Worm (Caenorhabditis elegans): ENCODE data around the gene rabr-3.

rabr-3 gene

DNA sequence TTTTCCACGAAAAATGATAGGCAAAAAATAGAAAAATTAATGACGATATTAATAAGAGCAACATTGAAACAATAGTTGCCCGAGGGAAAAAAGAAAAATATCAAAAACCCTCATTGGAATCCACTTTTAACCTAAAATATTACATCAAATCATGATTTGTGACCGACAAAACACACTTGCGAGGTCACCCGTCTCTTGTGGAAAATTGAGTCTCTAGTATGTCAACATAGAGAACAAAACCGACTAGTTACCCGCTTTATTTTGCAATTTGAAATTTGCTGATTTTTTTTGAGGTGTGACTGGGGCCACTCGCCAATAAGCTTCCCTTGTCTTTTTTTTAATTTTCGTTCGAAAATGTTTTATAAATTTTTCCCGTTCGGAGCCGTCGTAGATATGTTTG is 19.7 kb upstream of the rabr-3 start, which contains the start of gene cyp-33D1:
Gene cyp-33D1 (minus strand): TSS at position 101 of the 400 bp plus-strand sequence.
- TF ChIP-seq Y56A3A.18 (GFP tag; IDR thresholded peaks at IDR 0.05) (no peak), nhr-120 (GFP tag; IDR thresholded peaks at IDR 0.05) (no peak), pha-4 (tag; optimal IDR thresholded peaks at IDR 0.05) (no peak), hmg-1.2 (GFP tag; IDR thresholded peaks at IDR 0.05) (no peak), ekl-4 (GFP tag; IDR thresholded peaks at IDR 0.05) (no peak)

DNA sequence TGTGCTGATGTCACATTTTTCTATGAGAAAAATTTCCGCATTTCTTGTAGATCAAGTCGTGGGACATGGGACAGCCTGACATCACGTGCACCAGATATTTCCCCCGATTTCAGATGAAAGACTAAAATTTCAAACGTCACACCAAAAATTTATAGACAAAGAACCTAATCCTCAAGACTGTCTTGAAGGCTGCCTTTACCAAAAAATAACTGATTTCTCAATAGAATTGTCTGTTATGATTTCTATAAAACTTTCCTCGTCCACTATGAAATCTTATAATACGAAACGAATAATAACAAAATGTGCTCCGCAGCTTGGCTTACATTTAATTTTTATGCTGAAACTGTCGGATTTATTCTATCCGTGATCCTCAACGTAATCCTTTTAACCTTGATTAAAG is 15.1 kb upstream of the rabr-3 start, which contains the start of gene str-106:
Gene str-106 (plus strand): TSS at position 301 of the 400 bp plus-strand sequence.
- TF ChIP-seq zfh-2 (GFP tag; conservative IDR thresholded peaks at IDR 0.05), result no peak
- TF ChIP-seq unc-62 (GFP tag; optimal IDR thresholded peaks at IDR 0.05), result no peak
- no peak for TF ChIP-seq mel-28 (tag; optimal IDR thresholded peaks at IDR 0.05; ENCODE audit: borderline replicate concordance)
- TF ChIP-seq egl-18 (GFP tag; IDR thresholded peaks at IDR 0.05), result no peak
- no peak for TF ChIP-seq C06A6.2 (GFP tag; conservative IDR thresholded peaks at IDR 0.05)
- TF ChIP-seq ztf-28 (GFP tag; IDR thresholded peaks at IDR 0.05), result no peak

DNA sequence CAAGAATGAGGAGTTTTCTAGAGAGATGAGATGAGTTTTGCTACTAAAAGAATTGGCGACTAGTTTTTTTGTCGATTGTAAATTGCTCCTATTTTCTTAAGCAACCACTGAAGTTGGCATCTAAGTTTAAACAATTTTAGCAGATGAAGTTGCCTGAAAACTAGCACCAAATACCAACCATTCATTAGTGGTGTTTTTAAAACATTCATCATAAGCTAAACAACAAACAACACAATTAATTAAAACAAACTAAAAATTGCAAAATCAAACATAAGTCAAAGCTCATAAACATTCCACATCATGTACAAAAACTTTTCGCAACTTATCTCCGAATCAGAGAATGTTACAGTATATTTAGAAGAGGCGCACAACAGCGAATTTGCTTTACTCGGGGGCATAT is 13.4 kb upstream of the rabr-3 start, which contains the start of gene srz-13:
Gene srz-13 (plus strand): TSS at position 301 of the 400 bp plus-strand sequence.
- TF ChIP-seq B0035.1 (tag; optimal IDR thresholded peaks at IDR 0.05) (no peak), mcd-1 (GFP tag; IDR thresholded peaks at IDR 0.05) (no peak), D2030.7 (GFP tag; IDR thresholded peaks at IDR 0.05) (no peak), tlf-1 (GFP tag; optimal IDR thresholded peaks at IDR 0.05) (no peak), let-526 (GFP tag; IDR thresholded peaks at IDR 0.05) (no peak), ztf-22 (GFP tag; optimal IDR thresholded peaks at IDR 0.05) (no peak), gei-17 (GFP tag; optimal IDR thresholded peaks at IDR 0.05) (no peak), Y67H2A.10 (GFP tag; conservative IDR thresholded peaks at IDR 0.05) (no peak), madf-10 (tag; optimal IDR thresholded peaks at IDR 0.05) (no peak), sptf-2 (GFP tag; optimal IDR thresholded peaks at IDR 0.05) (no peak), aptf-2 (GFP tag; conservative IDR thresholded peaks at IDR 0.05) (no peak), atf-7 (tag; optimal IDR thresholded peaks at IDR 0.05) (no peak), ztf-3 (GFP tag; optimal IDR thresholded peaks at IDR 0.05) (no peak), snpc-3.4 (tag; optimal IDR thresholded peaks at IDR 0.05) (no peak)

DNA sequence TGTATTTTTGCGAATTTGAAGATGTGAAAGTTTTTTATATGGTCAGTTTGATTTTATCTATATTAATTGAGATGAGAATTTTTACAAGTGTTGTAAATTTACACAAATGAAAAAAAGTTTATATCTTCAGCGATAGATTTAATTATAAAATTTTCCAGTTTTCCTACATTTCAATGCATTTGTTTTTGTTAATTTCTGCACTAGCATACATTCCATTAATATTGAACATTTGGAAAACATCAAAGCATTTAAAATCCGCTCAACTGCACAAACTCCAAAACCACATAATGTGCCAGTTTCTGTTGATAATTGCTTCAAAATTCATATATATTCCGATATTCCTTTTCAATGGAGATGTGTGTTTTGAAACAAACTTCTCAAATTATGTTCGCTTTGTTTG is 12.6 kb upstream of the rabr-3 start, which contains the start of gene srh-277:
Gene srh-277 (plus strand): TSS at position 301 of the 400 bp plus-strand sequence.
- no peak for TF ChIP-seq F22D6.2 (tag; optimal IDR thresholded peaks at IDR 0.05)
- no peak for TF ChIP-seq ztf-25 (GFP tag; IDR thresholded peaks at IDR 0.05)
- no peak for TF ChIP-seq akir-1 (GFP tag; optimal IDR thresholded peaks at IDR 0.05)
- no peak for TF ChIP-seq F49E8.2 (tag; optimal IDR thresholded peaks at IDR 0.05; ENCODE audit: insufficient read depth)
- no peak for TF ChIP-seq repo-1 (tag; optimal IDR thresholded peaks at IDR 0.05)
- no peak for TF ChIP-seq F37B4.10 (GFP tag; IDR thresholded peaks at IDR 0.05)
- TF ChIP-seq sptf-2 (GFP tag; optimal IDR thresholded peaks at IDR 0.05), result no peak
- TF ChIP-seq dpl-1 (GFP tag; optimal IDR thresholded peaks at IDR 0.05), result no peak
- TF ChIP-seq tlf-1 (GFP tag; optimal IDR thresholded peaks at IDR 0.05), result no peak
- TF ChIP-seq lin-35 (GFP tag; optimal IDR thresholded peaks at IDR 0.05), result no peak

DNA sequence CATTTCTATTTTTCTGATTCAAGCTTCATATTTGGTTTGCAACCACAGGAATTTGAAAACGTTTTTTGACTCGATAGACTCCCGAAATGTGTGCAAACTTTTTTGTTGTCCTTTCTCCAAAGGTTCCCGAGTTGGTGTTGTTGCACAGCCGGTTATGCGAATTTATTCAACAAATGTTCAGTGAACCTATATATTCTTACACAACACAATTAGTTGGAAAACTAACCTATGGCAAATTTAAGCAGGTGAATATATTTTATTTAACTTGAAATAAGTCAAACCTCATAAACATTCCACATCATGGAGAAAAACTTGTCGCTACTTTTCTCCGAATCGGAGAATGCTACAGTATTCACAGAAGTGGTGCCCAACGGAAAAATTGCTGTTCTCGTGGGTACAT is 12.1 kb upstream of the rabr-3 start, which contains the start of gene srz-14:
Gene srz-14 (plus strand): TSS at position 301 of the 400 bp plus-strand sequence.
- no peak for TF ChIP-seq snpc-1.1 (tag; optimal IDR thresholded peaks at IDR 0.05; ENCODE audit: insufficient read depth)
- TF ChIP-seq pha-4 (tag; optimal IDR thresholded peaks at IDR 0.05), result no peak
- no peak for TF ChIP-seq him-1 (tag; optimal IDR thresholded peaks at IDR 0.05)
- no peak for TF ChIP-seq C06A6.2 (GFP tag; conservative IDR thresholded peaks at IDR 0.05)
- no peak for TF ChIP-seq lsy-27 (tag; optimal IDR thresholded peaks at IDR 0.05; ENCODE audit: borderline replicate concordance, insufficient read depth)
- no peak for TF ChIP-seq ztf-3 (GFP tag; optimal IDR thresholded peaks at IDR 0.05)
- TF ChIP-seq egl-18 (GFP tag; IDR thresholded peaks at IDR 0.05), result no peak
- TF ChIP-seq efl-1 (GFP tag; optimal IDR thresholded peaks at IDR 0.05), result no peak
- no peak for TF ChIP-seq T07F8.4 (tag; optimal IDR thresholded peaks at IDR 0.05)
- no peak for TF ChIP-seq hlh-26 (GFP tag; conservative IDR thresholded peaks at IDR 0.05)
- no peak for TF ChIP-seq F52B5.7 (tag; optimal IDR thresholded peaks at IDR 0.05)
- TF ChIP-seq nhr-179 (tag; optimal IDR thresholded peaks at IDR 0.05), result no peak
- TF ChIP-seq nhr-120 (GFP tag; IDR thresholded peaks at IDR 0.05), result no peak
- no peak for TF ChIP-seq F39B2.1 (GFP tag; IDR thresholded peaks at IDR 0.05)
- no peak for TF ChIP-seq Y67H2A.10 (GFP tag; conservative IDR thresholded peaks at IDR 0.05)
- no peak for TF ChIP-seq let-526 (GFP tag; IDR thresholded peaks at IDR 0.05)
- TF ChIP-seq aptf-2 (GFP tag; conservative IDR thresholded peaks at IDR 0.05), result no peak

Data from whole organism, young adult.